Fruit fly (Drosophila melanogaster) S2 (cell line): ENCODE measurements around the gene Gr22e.

ENCODE experiments used
- CG8478 ChIP-seq: fragments of >200 bp; optimal IDR thresholded peaks from 2 replicates; lab custom pipeline; 2018
- CTCF ChIP-seq, 2 experiments: fragments of >200 bp; optimal IDR thresholded peaks; 2 replicates each; lab custom pipeline; 2018

Gene Gr22e

DNA sequence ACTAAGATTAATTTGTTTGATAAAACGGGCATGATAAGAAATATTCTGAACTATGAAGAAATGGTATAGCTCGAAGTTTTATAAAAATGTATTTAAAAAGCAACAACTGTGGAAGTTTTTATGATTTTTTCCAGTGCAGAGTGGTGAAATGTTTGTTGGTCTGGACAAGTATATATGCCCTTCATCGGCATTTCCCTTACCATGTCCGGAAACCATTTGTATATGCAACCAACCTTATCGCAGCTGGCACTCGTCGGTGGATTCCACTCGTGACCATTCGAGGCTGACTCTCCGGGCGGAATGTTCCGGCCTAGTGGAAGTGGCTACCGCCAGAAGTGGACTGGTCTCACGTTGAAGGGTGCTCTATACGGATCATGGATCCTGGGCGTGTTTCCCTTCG is at the start of gene Gr22e:
TSS of gene Gr22e (plus strand) at position 301 of the 400 bp plus-strand sequence.
- TF ChIP-seq CG8478 (no peak), CTCF (optimal IDR thresholded peaks at IDR 0.05; lab: Kevin White, UChicago) (no peak)

DNA sequence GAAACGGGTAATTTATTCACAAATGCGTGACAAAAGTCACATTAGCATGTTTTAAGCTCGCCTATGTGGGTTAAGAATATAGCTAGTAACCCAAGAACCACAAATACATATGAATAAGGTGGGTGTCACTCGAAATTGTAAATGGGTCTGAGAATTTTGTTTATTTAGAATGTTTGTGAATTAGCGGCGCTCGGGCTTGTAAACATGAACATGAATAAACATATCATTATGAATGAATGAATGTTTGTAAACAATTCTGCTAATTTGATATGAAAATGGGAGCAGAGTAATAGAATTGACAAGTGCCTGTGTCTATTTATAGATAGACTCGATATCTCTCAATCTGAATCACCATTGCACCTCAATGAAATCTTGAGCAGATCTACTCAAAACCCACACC is 48.7 kb upstream of the Gr22e start:
- no peak for TF ChIP-seq CTCF (optimal IDR thresholded peaks at IDR 0.05; lab: Kevin White, UChicago)

DNA sequence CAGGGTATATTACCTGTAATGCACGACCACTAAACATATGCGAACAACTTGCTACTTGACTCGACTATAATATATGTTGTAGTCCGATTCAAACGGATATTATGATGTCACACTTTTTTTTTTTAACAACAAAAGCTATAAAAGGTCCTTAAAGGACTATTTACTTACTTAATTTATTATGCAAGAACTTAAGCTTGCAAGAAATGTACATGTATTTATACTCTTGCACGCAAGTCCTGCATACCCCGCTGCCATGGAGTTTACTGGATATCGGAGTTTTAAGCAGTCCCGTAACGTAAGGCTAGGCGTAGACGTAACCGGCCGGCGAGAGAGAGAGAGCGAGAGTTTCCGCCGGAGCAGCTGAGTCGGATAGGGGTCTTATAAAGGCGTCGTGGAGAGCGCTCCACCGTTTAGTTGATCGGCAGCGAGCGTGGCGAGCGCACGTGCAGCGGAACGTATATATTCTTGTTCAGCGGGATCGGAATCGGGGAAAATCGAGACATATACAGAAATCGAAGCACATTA is 46.7 kb upstream of the Gr22e start:
- TF ChIP-seq CG8478 (no peak), CTCF (optimal IDR thresholded peaks at IDR 0.05; lab: Kevin White, UChicago) (no peak)

DNA sequence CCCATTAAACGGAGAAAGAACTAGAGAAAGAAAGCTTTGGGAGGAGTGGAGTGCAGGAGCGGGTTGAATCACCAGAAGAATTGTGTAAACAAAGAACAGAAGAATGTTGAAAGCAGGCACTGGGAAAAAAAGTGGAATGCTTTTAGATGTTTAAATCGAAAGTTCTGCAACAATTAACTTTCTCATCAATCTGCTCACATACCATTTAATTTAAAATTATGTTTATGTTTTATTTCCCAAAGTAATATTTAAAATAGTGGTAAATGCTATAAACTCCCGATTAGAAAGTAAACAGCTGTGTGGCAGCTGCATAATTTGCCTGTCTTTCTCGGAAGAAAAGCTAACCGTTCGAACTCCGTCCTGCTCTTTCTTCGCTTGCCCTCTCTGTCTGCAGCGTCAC is 45.8 kb upstream of the Gr22e start:
- TF ChIP-seq CG8478 (no peak), CTCF (optimal IDR thresholded peaks at IDR 0.05; lab: Kevin White, UChicago) (no peak)

DNA sequence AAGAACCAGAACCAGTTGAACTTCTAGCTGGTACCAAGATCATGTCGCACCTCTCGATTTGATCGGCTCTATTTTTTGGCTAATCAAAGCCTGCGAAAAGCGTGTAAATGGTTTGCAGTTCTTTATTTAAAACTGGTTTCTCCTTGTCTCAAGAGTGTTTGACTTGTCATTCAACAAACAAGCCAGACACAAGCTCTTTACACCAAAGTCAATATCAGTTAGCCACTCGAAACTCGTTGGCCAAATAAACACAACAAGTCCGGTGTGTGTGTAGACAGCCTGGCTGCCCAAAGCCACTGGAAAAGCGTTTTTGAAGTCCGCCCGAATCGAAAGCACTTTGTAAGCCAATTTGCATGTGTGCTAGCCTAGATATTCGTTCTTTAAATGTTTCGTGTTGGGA is 43.8 kb upstream of the Gr22e start:
- TF ChIP-seq CG8478 (no peak), CTCF (optimal IDR thresholded peaks at IDR 0.05; lab: Kevin White, UChicago) (no peak)

DNA sequence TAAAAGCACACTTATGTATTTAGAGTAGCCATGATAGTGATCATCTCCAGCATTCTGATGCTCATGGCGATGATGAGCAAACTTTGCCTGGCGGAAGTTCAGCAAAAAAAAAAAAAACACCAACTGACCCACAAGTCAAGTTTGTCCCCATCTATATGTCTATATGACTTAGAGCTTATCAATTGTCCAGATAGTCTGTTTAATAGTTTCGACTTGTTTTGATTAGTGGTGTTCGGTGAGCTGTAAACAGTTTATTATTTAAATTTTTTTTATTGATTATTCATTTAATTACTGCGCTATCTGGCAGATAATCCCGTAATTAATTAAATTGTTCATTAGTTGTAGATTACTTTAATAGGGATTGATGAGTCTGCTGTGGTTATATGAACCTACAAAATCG is 40.1 kb upstream of the Gr22e start:
- TF ChIP-seq CTCF (optimal IDR thresholded peaks at IDR 0.05; lab: Kevin White, UChicago) (no peak), CG8478 (no peak)

DNA sequence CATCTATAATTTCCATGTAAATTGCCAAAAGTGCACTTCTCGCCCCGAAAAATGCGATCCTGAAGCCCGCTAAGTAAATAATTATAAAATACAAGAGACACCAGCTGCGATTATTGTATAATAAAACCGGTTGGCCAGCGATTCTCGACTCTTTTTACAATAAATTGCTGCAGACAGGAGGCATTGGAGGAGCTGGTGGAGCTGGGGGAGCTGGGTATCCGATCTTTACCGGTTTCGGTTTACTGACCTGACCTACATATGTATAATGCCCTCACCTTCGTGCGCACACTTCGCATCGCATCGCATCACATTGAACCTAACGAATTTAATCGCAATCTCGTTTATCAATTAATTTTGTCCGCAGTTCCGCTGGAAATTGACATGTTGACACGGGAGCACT is 35.5 kb upstream of the Gr22e start:
- TF ChIP-seq CTCF (optimal IDR thresholded peaks at IDR 0.05; lab: Kevin White, UChicago) (no peak), CG8478 (no peak)

DNA sequence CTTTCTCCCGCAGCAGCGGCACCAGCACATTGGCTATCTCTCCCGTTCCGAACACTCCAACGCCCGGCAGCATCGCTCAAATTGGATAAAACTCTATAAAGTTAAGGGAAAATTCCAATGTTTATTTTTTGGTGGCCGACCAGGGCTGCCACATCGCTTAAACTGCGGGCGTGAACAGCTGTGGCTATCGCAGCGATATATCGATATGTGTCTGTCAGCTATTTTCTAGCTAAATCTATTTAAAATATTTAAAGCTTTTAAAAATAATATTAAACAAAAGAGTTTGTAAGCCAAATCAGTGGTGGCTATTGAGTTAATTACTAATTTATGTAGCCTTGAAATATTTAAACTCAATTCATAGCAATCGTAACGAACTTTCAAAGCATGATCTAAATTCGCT is 31.9 kb upstream of the Gr22e start, which contains the start of the genes CG17712 and CG17648:
TSS of gene CG17712 (minus strand) at position 170 of the 400 bp plus-strand sequence.
TSS of gene CG17648 (plus strand) at position 356 of the 400 bp plus-strand sequence.
- TF ChIP-seq CTCF (optimal IDR thresholded peaks at IDR 0.05; lab: Kevin White, UChicago) (no peak), CG8478 (no peak)

DNA sequence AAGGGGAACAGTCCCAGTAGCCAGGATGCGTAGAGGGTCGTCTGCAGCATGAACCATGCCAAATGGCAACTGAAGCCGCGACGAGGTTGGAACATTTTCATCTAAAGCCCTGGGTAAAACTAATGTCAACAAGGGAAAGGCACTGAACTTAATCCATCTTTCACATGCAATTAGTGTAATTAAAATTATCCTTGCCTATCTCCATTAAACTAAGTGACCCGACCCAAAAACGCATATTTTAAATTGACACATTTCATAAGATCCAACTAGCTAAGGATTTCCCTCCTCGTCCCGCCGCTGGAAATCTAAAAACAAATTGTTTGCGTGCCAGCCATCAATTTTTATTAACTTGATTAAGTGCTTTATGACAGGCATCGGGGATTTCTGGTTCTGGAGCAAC is 27.5 kb upstream of the Gr22e start, which contains the start of gene Gr22f:
TSS of gene Gr22f (minus strand) at position 101 of the 400 bp plus-strand sequence.
- TF ChIP-seq CG8478, result no peak
- TF ChIP-seq CTCF (optimal IDR thresholded peaks at IDR 0.05; lab: Kevin White, UChicago), result no peak

DNA sequence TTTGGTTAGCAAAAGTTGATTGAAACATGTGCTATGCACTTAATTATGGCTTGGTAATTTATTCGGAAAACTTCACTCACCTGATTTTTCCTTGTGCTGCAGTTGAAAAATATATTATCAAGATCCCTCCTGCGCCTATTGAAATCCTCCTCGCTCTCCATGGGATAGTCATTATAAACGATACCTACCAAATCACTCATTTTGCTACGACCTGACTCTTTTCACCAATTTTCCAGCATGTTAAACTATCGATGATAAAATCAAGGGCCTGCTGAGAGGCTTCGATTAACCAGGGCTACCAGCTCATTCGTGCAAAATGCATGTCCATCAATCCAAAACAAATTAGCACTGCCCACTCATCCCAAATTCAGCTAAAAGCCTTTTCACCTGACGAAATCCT is 25.0 kb upstream of the Gr22e start, which contains the start of gene CG17650:
TSS of gene CG17650 (minus strand) at position 241 of the 400 bp plus-strand sequence.
- TF ChIP-seq CG8478 (no peak), CTCF (optimal IDR thresholded peaks at IDR 0.05; lab: Kevin White, UChicago) (no peak)

DNA sequence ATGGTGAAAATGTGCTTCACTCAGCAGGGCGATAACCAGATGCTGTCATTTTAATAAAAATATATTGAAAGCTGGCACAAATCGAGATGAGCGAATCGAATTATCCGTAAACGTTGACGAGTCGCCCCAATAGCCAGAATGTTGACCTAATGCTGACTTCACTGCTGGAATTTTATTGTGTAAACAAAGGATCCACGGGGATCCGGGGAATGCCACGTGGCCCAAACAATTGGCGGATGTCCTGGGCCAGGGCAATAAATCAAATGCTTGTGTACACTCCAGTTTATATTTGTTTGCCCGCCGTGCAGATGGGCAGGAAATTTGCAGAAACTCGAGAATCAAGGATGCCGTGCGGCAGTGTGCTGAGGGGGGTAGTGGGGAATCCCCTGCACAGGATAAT is 4.1 kb downstream of the Gr22e start:
- TF ChIP-seq CG8478 (no peak), CTCF (optimal IDR thresholded peaks at IDR 0.05; lab: Kevin White, UChicago) (no peak)

DNA sequence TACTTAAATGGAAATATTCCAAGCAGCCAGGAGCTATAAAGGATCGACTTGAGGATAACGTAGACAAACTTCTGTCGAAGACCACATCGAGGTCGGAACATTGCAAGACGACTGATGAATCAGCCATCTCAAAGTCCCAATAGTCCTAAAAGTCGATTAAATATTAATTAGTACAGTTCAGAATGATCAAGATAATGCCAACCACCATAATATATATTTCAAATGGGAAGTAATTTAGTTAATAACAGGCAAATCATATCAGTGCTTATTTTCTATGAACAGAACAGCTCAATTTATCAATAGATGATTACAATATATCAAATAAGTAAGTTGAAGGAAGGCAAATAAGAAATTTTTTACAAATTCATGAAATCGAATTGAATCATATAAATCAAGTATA is 6.4 kb downstream of the Gr22e start, which contains the start of gene Gr22d:
TSS of gene Gr22d (minus strand) at position 101 of the 400 bp plus-strand sequence.
- TF ChIP-seq CG8478, result no peak

DNA sequence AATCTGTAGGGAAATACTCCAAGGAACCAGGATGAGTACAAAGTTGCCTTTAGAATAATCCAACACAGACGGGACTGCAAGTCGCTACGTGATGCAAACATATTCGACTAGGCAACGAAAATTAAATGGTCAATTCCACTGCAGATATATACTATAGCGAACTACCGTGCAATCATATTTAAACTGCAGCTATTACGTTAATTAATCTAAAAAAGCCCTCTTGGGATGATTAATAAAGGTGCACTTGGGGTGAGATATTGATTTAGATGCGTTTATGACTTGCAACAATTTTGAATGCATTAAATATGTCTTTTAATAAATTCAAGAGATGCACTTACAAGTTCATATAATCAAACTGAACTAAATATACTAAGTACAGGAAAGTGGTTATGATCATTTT is 7.9 kb downstream of the Gr22e start, which contains the start of gene Gr22c:
TSS of gene Gr22c (minus strand) at position 101 of the 400 bp plus-strand sequence.
- TF ChIP-seq CTCF (optimal IDR thresholded peaks at IDR 0.05; lab: Kevin White, UChicago) (no peak), CG8478 (no peak)

DNA sequence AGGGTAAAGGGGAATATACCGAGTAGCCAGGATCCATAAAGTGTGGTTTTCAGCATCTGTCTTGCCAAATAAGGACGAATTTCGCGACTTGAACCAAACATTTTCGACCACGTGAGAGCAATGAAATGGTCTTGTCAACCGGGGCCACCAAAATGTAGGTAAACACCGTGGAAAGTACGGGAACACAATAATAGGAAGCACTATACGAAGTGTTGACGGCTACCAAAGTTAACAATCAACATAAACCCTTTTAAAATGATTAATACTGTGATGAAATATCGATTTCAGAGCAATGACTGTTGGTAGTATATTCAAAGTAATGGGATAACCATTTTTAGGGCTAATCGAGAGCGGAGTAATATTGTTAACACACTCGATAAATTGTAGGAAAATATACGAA is 9.3 kb downstream of the Gr22e start, which contains the start of gene Gr22b:
TSS of gene Gr22b (minus strand) at position 101 of the 400 bp plus-strand sequence.
- TF ChIP-seq CG8478 (no peak), CTCF (optimal IDR thresholded peaks at IDR 0.05; lab: Kevin White, UChicago) (no peak)

DNA sequence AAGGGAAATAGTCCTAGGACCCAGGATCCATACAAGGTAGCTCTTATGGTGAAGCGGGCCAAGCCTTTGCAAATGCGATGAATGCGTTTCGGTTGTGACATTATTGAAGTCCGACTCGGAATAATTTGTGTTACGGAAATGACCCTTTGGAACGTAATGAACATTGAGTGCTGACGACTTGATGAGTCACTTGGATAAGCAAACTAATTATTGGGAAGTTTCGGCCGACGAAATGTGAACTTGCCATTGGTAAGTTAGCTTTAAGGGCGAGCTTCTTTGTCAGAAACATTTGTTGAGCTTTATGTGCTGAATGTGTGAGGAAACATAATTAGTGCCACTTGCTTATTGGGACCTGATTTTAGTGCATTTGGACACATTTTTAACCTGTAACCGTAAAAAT is 11.0 kb downstream of the Gr22e start, which contains the start of gene Gr22a:
TSS of gene Gr22a (minus strand) at position 101 of the 400 bp plus-strand sequence.
- TF ChIP-seq CTCF (optimal IDR thresholded peaks at IDR 0.05; lab: Kevin White, UChicago), result no peak
- no peak for TF ChIP-seq CG8478

DNA sequence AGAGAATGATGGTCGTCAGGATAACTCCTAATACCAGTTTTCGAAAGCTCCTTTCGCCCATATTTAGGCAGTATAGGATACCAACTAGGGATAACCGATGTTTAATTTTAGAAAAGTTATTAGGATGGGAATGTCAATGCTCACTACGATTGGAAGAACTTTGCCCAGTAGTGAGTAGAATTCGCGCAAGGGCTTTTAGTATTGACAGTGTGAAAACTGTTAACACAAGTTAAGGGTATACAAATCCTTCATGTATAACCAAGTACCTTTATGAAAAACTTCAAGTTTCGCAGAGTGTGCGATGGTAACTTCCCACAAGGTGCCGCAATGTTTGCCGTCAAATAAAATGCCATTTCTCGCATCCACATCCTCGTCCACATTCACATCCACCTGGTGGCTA is 39.4 kb downstream of the Gr22e start, which contains the start of gene CG31933:
TSS of gene CG31933 (minus strand) at position 101 of the 400 bp plus-strand sequence.
- TF ChIP-seq CTCF (optimal IDR thresholded peaks at IDR 0.05; lab: Kevin White, UChicago) (no peak), CG8478 (no peak)

DNA sequence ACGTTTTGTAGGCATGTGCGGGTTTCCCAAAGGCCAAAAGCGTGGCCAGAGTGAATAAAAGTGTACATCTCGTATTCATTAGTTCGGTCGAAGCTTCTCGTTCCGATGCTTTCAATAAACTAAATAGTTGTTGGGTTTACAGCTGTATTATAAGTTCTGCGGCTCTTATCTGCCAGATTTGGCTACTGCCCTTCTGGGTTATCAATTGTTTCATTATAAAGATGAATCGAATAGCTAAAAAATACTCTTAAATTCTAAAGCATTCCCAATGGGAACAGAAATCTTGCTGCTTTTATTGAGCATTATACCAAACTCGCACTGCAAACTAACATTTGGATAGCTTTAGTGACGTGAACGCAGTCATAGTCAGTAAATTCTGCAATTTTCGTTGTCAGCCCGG is 42.5 kb downstream of the Gr22e start, which contains the start of gene CG31664:
TSS of gene CG31664 (minus strand) at position 101 of the 400 bp plus-strand sequence.
- TF ChIP-seq CTCF (optimal IDR thresholded peaks at IDR 0.05; lab: Kevin White, UChicago) (no peak), CG8478 (no peak)
